Fruit fly (Drosophila melanogaster) S2 (cell line): ENCODE data around the gene CG33723.

ENCODE experiments used
- CG8478 ChIP-seq: fragments of >200 bp; optimal IDR thresholded peaks from 2 replicates; lab custom pipeline; 2018
- CTCF ChIP-seq, 2 experiments: fragments of >200 bp; optimal IDR thresholded peaks; 2 replicates each; lab custom pipeline; 2018

DNA sequence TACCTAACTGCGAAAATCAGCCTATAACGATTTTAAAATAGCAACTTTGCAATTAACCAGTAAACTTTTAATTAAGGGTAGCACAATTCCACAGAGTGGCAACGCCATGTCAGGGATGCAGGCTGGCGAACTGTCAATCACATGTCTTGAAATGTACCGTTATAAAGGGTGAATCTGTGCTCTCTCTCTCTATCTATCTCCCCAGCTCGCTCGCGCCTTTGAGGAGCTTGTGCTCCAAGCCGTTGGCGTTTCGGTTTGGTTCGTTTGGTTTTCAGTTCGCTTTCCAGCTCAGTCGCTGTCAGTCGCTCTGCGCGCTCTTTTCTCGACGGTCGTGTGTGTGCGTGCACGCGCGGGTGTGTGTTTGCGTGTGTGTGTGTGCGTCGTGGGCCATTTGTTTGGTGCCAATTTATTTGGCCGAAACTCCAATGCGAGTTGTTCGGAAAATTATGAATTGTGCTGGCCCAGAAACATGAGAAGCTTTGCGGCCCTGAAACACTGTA, 3.3 kb downstream of the CG33723 start, which contains the start of gene numb:
- TF ChIP-seq CG8478 (lab: Kevin White, UChicago) = no peak
- TF ChIP-seq CTCF (optimal IDR thresholded peaks at IDR 0.05; lab: Kevin White, UChicago) = no peak
